Fruit fly (Drosophila melanogaster) whole organism, pupa: ENCODE measurements around the gene CG1532.

Experiments
- CG13204 ChIP-seq: fragments of 200-800 bp; sonication (Bioruptor generic); optimal IDR thresholded peaks from 2 replicates; lab custom pipeline; 2018; ENCODE audit warnings: missing biosample characterization, mild to moderate bottlenecking, missing genetic modification characterization, moderate library complexity
- CG14655 ChIP-seq: fragments of 200-800 bp; sonication (Bioruptor generic); optimal IDR thresholded peaks from 3 replicates; lab custom pipeline; 2017; ENCODE audit warnings: mild to moderate bottlenecking, missing biosample characterization, missing genetic modification reagents, missing genetic modification characterization
- CG15710 ChIP-seq: fragments of 200-800 bp; sonication (Bioruptor generic); optimal IDR thresholded peaks from 2 replicates; lab custom pipeline; 2018; ENCODE audit warnings: missing biosample characterization, mild to moderate bottlenecking, missing genetic modification characterization, moderate library complexity
- CG17806 ChIP-seq: fragments of 200-800 bp; sonication (Bioruptor generic); optimal IDR thresholded peaks from 2 replicates; lab custom pipeline; 2018; ENCODE audit warnings: missing biosample characterization, mild to moderate bottlenecking, missing genetic modification characterization, moderate library complexity
- CG34367 ChIP-seq: fragments of 200-800 bp; sonication (Bioruptor generic); optimal IDR thresholded peaks from 2 replicates; lab custom pipeline; 2018; ENCODE audit warnings: missing biosample characterization, mild to moderate bottlenecking, missing genetic modification characterization
- CG8159 ChIP-seq: fragments of 200-800 bp; sonication (Bioruptor generic); optimal IDR thresholded peaks from 3 replicates; lab custom pipeline; 2018; ENCODE audit warnings: missing biosample characterization, mild to moderate bottlenecking, missing genetic modification characterization, moderate library complexity
- CG8301 ChIP-seq: fragments of 200-800 bp; sonication (Bioruptor generic); optimal IDR thresholded peaks from 2 replicates; lab custom pipeline; 2018; ENCODE audit warnings: missing biosample characterization, mild to moderate bottlenecking, missing genetic modification characterization
- CG9948 ChIP-seq: fragments of 200-800 bp; sonication (Bioruptor generic); optimal IDR thresholded peaks from 2 replicates; lab custom pipeline; 2018; ENCODE audit warnings: missing biosample characterization, mild to moderate bottlenecking, missing genetic modification characterization, moderate library complexity
- EcR ChIP-seq: fragments of 200-800 bp; sonication (Bioruptor generic); optimal IDR thresholded peaks from 3 replicates; lab custom pipeline; 2019; ENCODE audit warnings: missing biosample characterization, missing genetic modification characterization, mild to moderate bottlenecking, moderate library complexity, missing genetic modification reagents
- rn ChIP-seq: fragments of 200-800 bp; sonication (Bioruptor generic); IDR thresholded peaks from 2 replicates; pipeline ENCODE4 v1.3.6; 2022; ENCODE audit warnings: missing biosample characterization, missing genetic modification characterization

dm6 chrX:21042638-21043513 lies 14.7 kb upstream of the CG1532 start:
- TF ChIP-seq CG14655 (GFP tag; lab: Kevin White, UChicago) (peak; percentile 89), EcR (GFP tag; lab: Kevin White, UChicago) (peak; percentile 46), CG13204 (GFP tag; lab: Kevin White, UChicago) (peak; percentile 58), CG34367 (tag; lab: Kevin White, UChicago) (peak; percentile 85), CG9948 (tag; lab: Kevin White, UChicago) (peak; percentile 90), CG8159 (tag; lab: Kevin White, UChicago) (peak; percentile 91), CG8301 (tag; lab: Kevin White, UChicago) (peak; percentile 86), rn (GFP tag; lab: Robert Waterston, UW) (peak; percentile 85), CG15710 (tag; lab: Kevin White, UChicago) (peak; percentile 88), CG17806 (tag; lab: Kevin White, UChicago) (peak; percentile 91)
